Worm (Caenorhabditis elegans): ENCODE measurements around the gene mdmh-35.

Gene mdmh-35

ce11 chrII:7838661-7839060, 16.9 kb downstream of the mdmh-35 start (continued):
- TF ChIP-seq ztf-4 (tag; optimal IDR thresholded peaks at IDR 0.05) (no peak), elt-1 (tag; optimal IDR thresholded peaks at IDR 0.05) (no peak), dmd-4 (tag; optimal IDR thresholded peaks at IDR 0.05) (no peak), ztf-1 (GFP tag; conservative IDR thresholded peaks at IDR 0.05) (no peak), blmp-1 (tag; optimal IDR thresholded peaks at IDR 0.05; ENCODE audit: insufficient read depth) (no peak), nhr-129 (tag; optimal IDR thresholded peaks at IDR 0.05) (no peak), nhr-6 (tag; optimal IDR thresholded peaks at IDR 0.05) (peak; percentile 24), mab-5 (tag; optimal IDR thresholded peaks at IDR 0.05) (peak; percentile 22), nhr-10 (tag; optimal IDR thresholded peaks at IDR 0.05) (no peak)

DNA sequence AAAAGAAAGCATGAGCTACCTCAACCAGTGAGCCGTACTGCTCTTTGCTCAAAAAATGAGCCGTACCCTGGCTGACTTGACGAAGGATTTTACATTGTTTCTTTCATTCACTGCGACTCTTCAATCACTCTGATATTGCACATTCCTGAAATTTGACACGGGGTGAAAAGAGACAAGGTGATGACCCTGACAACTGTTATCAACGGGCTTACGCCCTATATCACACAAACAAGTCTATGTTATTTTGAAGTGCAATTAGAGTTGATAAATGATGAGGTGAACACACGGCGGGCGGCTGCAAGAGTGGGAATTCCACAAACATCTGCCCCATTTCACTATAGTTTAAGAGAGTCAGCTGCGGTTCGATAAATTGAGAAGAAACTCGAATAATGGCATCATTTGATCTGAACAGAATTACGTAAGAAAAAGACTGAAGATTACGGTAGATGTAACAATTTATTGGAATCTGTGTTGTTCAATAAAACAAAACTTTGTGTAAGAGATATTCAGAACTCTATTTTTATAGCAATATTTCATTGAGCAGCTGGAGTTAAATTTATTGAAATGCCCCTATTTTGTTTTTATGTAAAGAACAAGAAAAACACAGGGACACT, 18.8 kb downstream of the mdmh-35 start:
- TF ChIP-seq lsy-2 (tag; optimal IDR thresholded peaks at IDR 0.05) (peak in 1 of 2 experiments; percentile 44), ZK546.5 (tag; optimal IDR thresholded peaks at IDR 0.05) (no peak), zag-1 (tag; optimal IDR thresholded peaks at IDR 0.05) (no peak), sma-9 (GFP tag; optimal IDR thresholded peaks at IDR 0.05) (peak; percentile 81), sma-9 (tag; optimal IDR thresholded peaks at IDR 0.05) (no peak), aly-2 (tag; optimal IDR thresholded peaks at IDR 0.05) (no peak), sem-4 (tag; optimal IDR thresholded peaks at IDR 0.05) (peak; percentile 58), crh-2 (tag; optimal IDR thresholded peaks at IDR 0.05) (no peak), lin-11 (tag; optimal IDR thresholded peaks at IDR 0.05) (no peak), lin-39 (tag; optimal IDR thresholded peaks at IDR 0.05) (peak; percentile 39), ztf-4 (tag; optimal IDR thresholded peaks at IDR 0.05) (peak; percentile 30), ceh-16 (tag; optimal IDR thresholded peaks at IDR 0.05) (no peak), unc-55 (GFP tag; optimal IDR thresholded peaks at IDR 0.05) (no peak), mab-5 (tag; optimal IDR thresholded peaks at IDR 0.05) (peak; percentile 44), nhr-129 (tag; optimal IDR thresholded peaks at IDR 0.05) (peak; percentile 65), F13H6.1 (tag; optimal IDR thresholded peaks at IDR 0.05) (peak; percentile 92), mdl-1 (tag; optimal IDR thresholded peaks at IDR 0.05) (no peak), nhr-6 (tag; optimal IDR thresholded peaks at IDR 0.05) (peak; percentile 36)

DNA sequence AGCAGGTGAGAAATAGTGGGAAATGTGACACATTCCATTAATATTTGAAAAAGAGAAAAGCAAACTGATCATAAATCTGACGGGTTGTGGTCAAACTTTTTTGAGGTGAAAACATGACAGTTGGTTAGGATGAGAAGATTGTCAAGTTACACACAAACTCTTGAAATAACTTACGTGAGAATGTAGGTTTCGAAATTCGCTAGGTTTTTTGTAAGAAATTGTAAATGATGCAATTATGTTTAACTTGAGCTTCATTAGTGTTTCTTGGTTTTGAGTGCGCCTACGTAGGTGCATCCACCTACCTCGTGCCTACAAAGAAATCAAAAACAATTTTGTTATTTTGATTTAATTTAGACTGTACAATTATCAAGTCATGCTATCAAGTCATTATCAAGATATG, 20.2 kb downstream of the mdmh-35 start, which contains the start of gene cex-2:
Gene cex-2, minus strand, starts transcription at position 101 of the 400 bp plus-strand sequence.
- TF ChIP-seq ZK546.5 (tag; optimal IDR thresholded peaks at IDR 0.05): no peak
- no peak for TF ChIP-seq mab-5 (tag; optimal IDR thresholded peaks at IDR 0.05)
- no peak for TF ChIP-seq nhr-11 (tag; optimal IDR thresholded peaks at IDR 0.05)
- TF ChIP-seq nhr-10 (tag; optimal IDR thresholded peaks at IDR 0.05): no peak
- no peak for TF ChIP-seq crh-2 (tag; optimal IDR thresholded peaks at IDR 0.05)
- no peak for TF ChIP-seq alr-1 (tag; optimal IDR thresholded peaks at IDR 0.05)
- no peak for TF ChIP-seq nhr-12 (tag; optimal IDR thresholded peaks at IDR 0.05)
- TF ChIP-seq mbf-1 (tag; optimal IDR thresholded peaks at IDR 0.05): no peak
- no peak for TF ChIP-seq lin-13 (GFP tag; optimal IDR thresholded peaks at IDR 0.05)
- TF ChIP-seq lsy-2 (tag; optimal IDR thresholded peaks at IDR 0.05): no peak
- no peak for TF ChIP-seq aly-2 (tag; optimal IDR thresholded peaks at IDR 0.05)
- TF ChIP-seq elt-3 (tag; optimal IDR thresholded peaks at IDR 0.05): no peak
- TF ChIP-seq F13H6.1 (tag; optimal IDR thresholded peaks at IDR 0.05): no peak
- TF ChIP-seq R02D3.7 (tag; optimal IDR thresholded peaks at IDR 0.05): no peak
- TF ChIP-seq nhr-129 (tag; optimal IDR thresholded peaks at IDR 0.05): no peak
- TF ChIP-seq dmd-4 (tag; optimal IDR thresholded peaks at IDR 0.05): no peak
- no peak for TF ChIP-seq lin-11 (tag; optimal IDR thresholded peaks at IDR 0.05)
- no peak for TF ChIP-seq unc-55 (GFP tag; optimal IDR thresholded peaks at IDR 0.05)

- TF ChIP-seq ceh-16 (tag; optimal IDR thresholded peaks at IDR 0.05): no peak
- TF ChIP-seq aly-2 (tag; optimal IDR thresholded peaks at IDR 0.05): no peak
- TF ChIP-seq sem-4 (tag; optimal IDR thresholded peaks at IDR 0.05): no peak
- no peak for TF ChIP-seq unc-55 (GFP tag; optimal IDR thresholded peaks at IDR 0.05)
- no peak for TF ChIP-seq peb-1 (tag; optimal IDR thresholded peaks at IDR 0.05)
- TF ChIP-seq mdl-1 (tag; optimal IDR thresholded peaks at IDR 0.05): no peak
- no peak for TF ChIP-seq fos-1 (tag; optimal IDR thresholded peaks at IDR 0.05)
- TF ChIP-seq sma-3 (GFP tag; optimal IDR thresholded peaks at IDR 0.05): no peak
- no peak for TF ChIP-seq elt-3 (tag; optimal IDR thresholded peaks at IDR 0.05)
Measured at ce11 chrII:7832054-7832453, 23.5 kb downstream of the mdmh-35 start, which contains the start of gene T09A5.14. T09A5.14 (plus strand) TSS chrII:7832354.

ce11 chrII:7829616-7830015, 25.9 kb downstream of the mdmh-35 start:
- no peak for TF ChIP-seq ceh-16 (tag; optimal IDR thresholded peaks at IDR 0.05)
- TF ChIP-seq unc-62 (GFP tag; optimal IDR thresholded peaks at IDR 0.05): no peak
- no peak for TF ChIP-seq nhr-10 (tag; optimal IDR thresholded peaks at IDR 0.05)
- TF ChIP-seq ztf-4 (tag; optimal IDR thresholded peaks at IDR 0.05): no peak
- TF ChIP-seq nhr-12 (tag; optimal IDR thresholded peaks at IDR 0.05): no peak
- TF ChIP-seq unc-55 (GFP tag; optimal IDR thresholded peaks at IDR 0.05): no peak
- no peak for TF ChIP-seq egl-27 (tag; optimal IDR thresholded peaks at IDR 0.05)

Measured in whole organism, L2 larva.